Worm (Caenorhabditis elegans) whole organism, L4 larva: ENCODE measurements around the gene T28F3.11.
A peak's percentile ranks its signal among the peaks of the same experiment; 100 is the strongest.

Source experiments
- F10B5.3 ChIP-seq: sonication (generic microtip); optimal IDR thresholded peaks from 2 replicates; lab custom pipeline; 2016; ENCODE audit warnings: mild to moderate bottlenecking, missing genetic modification characterization, missing compliant biosample characterization
- F26F4.8 ChIP-seq: fragments of 200-800 bp; sonication (Bioruptor generic); conservative IDR thresholded peaks from 2 replicates; pipeline ENCODE4 v1.3.6; 2022; ENCODE audit warnings: missing genetic modification characterization, missing compliant biosample characterization
- F37D6.2 ChIP-seq: sonication (generic microtip); optimal IDR thresholded peaks from 2 replicates; lab custom pipeline; 2016; ENCODE audit warnings: mild to moderate bottlenecking, missing genetic modification characterization, missing compliant biosample characterization
- F49E8.2 ChIP-seq: sonication (generic microtip); optimal IDR thresholded peaks from 2 replicates; lab custom pipeline; 2016; ENCODE audit warnings: missing compliant biosample characterization, mild to moderate bottlenecking, missing genetic modification characterization, borderline replicate concordance
- T20F7.1 ChIP-seq: fragments of 200-800 bp; sonication (Bioruptor generic); optimal IDR thresholded peaks from 2 replicates; lab custom pipeline; 2018; ENCODE audit warnings: mild to moderate bottlenecking, missing genetic modification characterization, missing compliant biosample characterization
- T26A8.4 ChIP-seq: fragments of 200-800 bp; sonication (Bioruptor generic); IDR thresholded peaks from 2 replicates; pipeline ENCODE4 v1.3.6; 2022; ENCODE audit warnings: missing genetic modification characterization, missing compliant biosample characterization
- Y75B8A.6 ChIP-seq: fragments of 200-800 bp; sonication (Bioruptor generic); IDR thresholded peaks from 2 replicates; pipeline ENCODE4 v1.3.6; 2022; ENCODE audit warnings: missing genetic modification reagents, missing genetic modification characterization, missing compliant biosample characterization
- ama-1 ChIP-seq: fragments of 150-350 bp; optimal IDR thresholded peaks from 2 replicates; lab custom pipeline; 2014; ENCODE audit warnings: inconsistent platforms, mixed read lengths
- arid-1 ChIP-seq: fragments of 200-800 bp; sonication (Bioruptor generic); conservative IDR thresholded peaks from 2 replicates; pipeline ENCODE4 v1.3.6; 2022; ENCODE audit warnings: missing genetic modification reagents, missing genetic modification characterization, missing compliant biosample characterization
- attf-4 ChIP-seq: sonication (generic microtip); optimal IDR thresholded peaks from 3 replicates; lab custom pipeline; 2017; ENCODE audit warnings: missing biosample characterization, missing genetic modification characterization
- ceh-20 ChIP-seq: fragments of 200-800 bp; sonication (Bioruptor generic); IDR thresholded peaks from 2 replicates; pipeline ENCODE4 v1.3.6; 2022; ENCODE audit warnings: missing genetic modification reagents, missing genetic modification characterization, missing compliant biosample characterization
- ceh-28 ChIP-seq: fragments of 150-350 bp; optimal IDR thresholded peaks from 2 replicates; lab custom pipeline; 2014; ENCODE audit warnings: missing biosample characterization, missing genetic modification reagents, missing genetic modification characterization
- ctbp-1 ChIP-seq: fragments of 200-800 bp; sonication (Bioruptor generic); IDR thresholded peaks from 2 replicates; pipeline ENCODE4 v1.3.6; 2022; ENCODE audit warnings: missing genetic modification reagents, missing genetic modification characterization, missing compliant biosample characterization
- daf-12 ChIP-seq: fragments of 150-350 bp; optimal IDR thresholded peaks from 2 replicates; lab custom pipeline; 2014; ENCODE audit warnings: missing biosample characterization, missing genetic modification reagents, missing genetic modification characterization
- daf-19 ChIP-seq: fragments of 200-800 bp; sonication (Bioruptor generic); conservative IDR thresholded peaks from 2 replicates; pipeline ENCODE4 v1.3.6; 2022; ENCODE audit warnings: missing genetic modification characterization, missing compliant biosample characterization
- dmd-6 ChIP-seq: fragments of 200-800 bp; sonication (Bioruptor generic); IDR thresholded peaks from 2 replicates; pipeline ENCODE4 v1.3.6; 2022; ENCODE audit warnings: missing genetic modification reagents, missing genetic modification characterization, missing compliant biosample characterization
- duxl-1 ChIP-seq: sonication (generic microtip); optimal IDR thresholded peaks from 2 replicates; lab custom pipeline; 2016; ENCODE audit warnings: mild to moderate bottlenecking, missing genetic modification characterization, moderate library complexity, missing compliant biosample characterization; ENCODE audit not compliant: poor library complexity
- fos-1 ChIP-seq: fragments of 150-350 bp; optimal IDR thresholded peaks from 2 replicates; lab custom pipeline; 2014; ENCODE audit warnings: missing biosample characterization, missing genetic modification characterization
- gei-8 ChIP-seq: fragments of 200-800 bp; sonication (Bioruptor generic); optimal IDR thresholded peaks from 2 replicates; lab custom pipeline; 2018; ENCODE audit warnings: mild to moderate bottlenecking, missing genetic modification characterization, missing compliant biosample characterization
- hlh-11 ChIP-seq: fragments of 200-800 bp; sonication (Bioruptor generic); optimal IDR thresholded peaks from 2 replicates; lab custom pipeline; 2018; ENCODE audit warnings: mild to moderate bottlenecking, missing genetic modification characterization, missing compliant biosample characterization
- lim-7 ChIP-seq: fragments of 200-800 bp; sonication (Bioruptor generic); IDR thresholded peaks from 2 replicates; pipeline ENCODE4 v1.3.6; 2022; ENCODE audit warnings: missing genetic modification characterization, missing compliant biosample characterization
- lin-1 ChIP-seq: fragments of 200-800 bp; sonication (Bioruptor generic); IDR thresholded peaks from 2 replicates; pipeline ENCODE4 v1.3.6; 2022; ENCODE audit warnings: missing genetic modification reagents, missing genetic modification characterization, missing compliant biosample characterization
- lin-15B ChIP-seq: fragments of 150-350 bp; sonication (generic microtip); optimal IDR thresholded peaks from 3 replicates; lab custom pipeline; 2014; ENCODE audit warnings: missing biosample characterization, missing genetic modification characterization
- lin-38 ChIP-seq: fragments of 200-800 bp; sonication (Bioruptor generic); IDR thresholded peaks from 2 replicates; pipeline ENCODE4 v1.3.6; 2022; ENCODE audit warnings: missing genetic modification reagents, missing genetic modification characterization, missing compliant biosample characterization
- lsy-2 ChIP-seq, 2 experiments: fragments of 150-350 bp in 1 of 2; sonication (generic microtip) in 1 of 2; optimal IDR thresholded peaks; 2 replicates each; lab custom pipeline; 2014 to 2017; ENCODE audit warnings: missing biosample characterization in 2 of 2, missing genetic modification characterization in 2 of 2
- madf-5 ChIP-seq, 2 experiments: fragments of 200-800 bp; sonication (Bioruptor generic); IDR thresholded peaks; 2 replicates each; pipeline ENCODE4 v1.3.6; 2022; ENCODE audit warnings: missing compliant biosample characterization in 2 of 2, missing genetic modification characterization in 2 of 2
- mep-1 ChIP-seq: fragments of 150-350 bp; sonication (generic microtip); optimal IDR thresholded peaks from 3 replicates; lab custom pipeline; 2014; ENCODE audit warnings: missing biosample characterization, missing genetic modification characterization
- mxl-2 ChIP-seq: fragments of 200-800 bp; sonication (Bioruptor generic); conservative IDR thresholded peaks from 2 replicates; pipeline ENCODE4 v1.3.6; 2022; ENCODE audit warnings: missing genetic modification reagents, missing genetic modification characterization, missing compliant biosample characterization
- nhr-102 ChIP-seq: sonication (generic microtip); optimal IDR thresholded peaks from 2 replicates; lab custom pipeline; 2016; ENCODE audit warnings: mild to moderate bottlenecking, missing genetic modification characterization, moderate library complexity, missing compliant biosample characterization
- nhr-237 ChIP-seq: sonication (generic microtip); optimal IDR thresholded peaks from 2 replicates; lab custom pipeline; 2017; ENCODE audit warnings: missing biosample characterization, missing genetic modification characterization
- nhr-6 ChIP-seq: fragments of 150-350 bp; optimal IDR thresholded peaks from 2 replicates; lab custom pipeline; 2014; ENCODE audit warnings: missing biosample characterization, missing genetic modification characterization
- nhr-77 ChIP-seq: fragments of 150-350 bp; optimal IDR thresholded peaks from 2 replicates; lab custom pipeline; 2014; ENCODE audit warnings: missing biosample characterization, missing genetic modification characterization
- php-3 ChIP-seq: fragments of 200-800 bp; sonication (Bioruptor generic); IDR thresholded peaks from 2 replicates; pipeline ENCODE4 v1.3.6; 2022; ENCODE audit warnings: missing genetic modification reagents, missing genetic modification characterization, missing compliant biosample characterization
- saeg-2 ChIP-seq: fragments of 200-800 bp; sonication (Bioruptor generic); IDR thresholded peaks from 2 replicates; pipeline ENCODE4 v1.3.6; 2022; ENCODE audit warnings: missing genetic modification reagents, missing genetic modification characterization, missing compliant biosample characterization
- set-16 ChIP-seq: fragments of 200-800 bp; sonication (Bioruptor generic); IDR thresholded peaks from 2 replicates; pipeline ENCODE4 v1.3.6; 2022; ENCODE audit warnings: missing genetic modification reagents, missing genetic modification characterization, missing compliant biosample characterization
- skn-1 ChIP-seq: fragments of 150-350 bp; optimal IDR thresholded peaks from 2 replicates; lab custom pipeline; 2014; ENCODE audit warnings: missing biosample characterization, missing genetic modification characterization
- snpc-4 ChIP-seq: fragments of 150-350 bp; optimal IDR thresholded peaks from 2 replicates; lab custom pipeline; 2014; ENCODE audit warnings: missing biosample characterization, missing genetic modification characterization
- spr-1 ChIP-seq: sonication (generic microtip); optimal IDR thresholded peaks from 2 replicates; lab custom pipeline; 2016; ENCODE audit warnings: mild to moderate bottlenecking, missing genetic modification characterization, missing compliant biosample characterization
- tag-97 ChIP-seq: fragments of 200-800 bp; sonication (Bioruptor generic); IDR thresholded peaks from 2 replicates; pipeline ENCODE4 v1.3.6; 2022; ENCODE audit warnings: missing genetic modification characterization, missing compliant biosample characterization
- tra-1 ChIP-seq: fragments of 200-800 bp; sonication (Bioruptor generic); IDR thresholded peaks from 2 replicates; pipeline ENCODE4 v1.3.6; 2022; ENCODE audit warnings: missing genetic modification reagents, missing genetic modification characterization, missing compliant biosample characterization
- unc-39 ChIP-seq: sonication (generic microtip); optimal IDR thresholded peaks from 2 replicates; lab custom pipeline; 2017; ENCODE audit warnings: missing biosample characterization, missing genetic modification characterization
- zag-1 ChIP-seq: fragments of 150-350 bp; optimal IDR thresholded peaks from 2 replicates; lab custom pipeline; 2014; ENCODE audit warnings: missing biosample characterization, missing genetic modification characterization
- zfp-2 ChIP-seq: sonication (generic microtip); optimal IDR thresholded peaks from 2 replicates; lab custom pipeline; 2016; ENCODE audit warnings: mild to moderate bottlenecking, missing genetic modification characterization, missing compliant biosample characterization
- zfp-3 ChIP-seq: fragments of 200-800 bp; sonication (Bioruptor generic); conservative IDR thresholded peaks from 2 replicates; pipeline ENCODE4 v1.3.6; 2022; ENCODE audit warnings: missing genetic modification reagents, missing genetic modification characterization, missing compliant biosample characterization
- zip-11 ChIP-seq: fragments of 200-800 bp; sonication (Bioruptor generic); IDR thresholded peaks from 2 replicates; pipeline ENCODE4 v1.3.6; 2022; ENCODE audit warnings: missing genetic modification characterization, missing compliant biosample characterization
- zip-2 ChIP-seq: fragments of 150-350 bp; optimal IDR thresholded peaks from 2 replicates; lab custom pipeline; 2014; ENCODE audit warnings: missing biosample characterization, missing genetic modification characterization
- ztf-7 ChIP-seq: fragments of 150-350 bp; optimal IDR thresholded peaks from 2 replicates; lab custom pipeline; 2014; ENCODE audit warnings: missing biosample characterization, missing genetic modification characterization

Gene T28F3.11

DNA sequence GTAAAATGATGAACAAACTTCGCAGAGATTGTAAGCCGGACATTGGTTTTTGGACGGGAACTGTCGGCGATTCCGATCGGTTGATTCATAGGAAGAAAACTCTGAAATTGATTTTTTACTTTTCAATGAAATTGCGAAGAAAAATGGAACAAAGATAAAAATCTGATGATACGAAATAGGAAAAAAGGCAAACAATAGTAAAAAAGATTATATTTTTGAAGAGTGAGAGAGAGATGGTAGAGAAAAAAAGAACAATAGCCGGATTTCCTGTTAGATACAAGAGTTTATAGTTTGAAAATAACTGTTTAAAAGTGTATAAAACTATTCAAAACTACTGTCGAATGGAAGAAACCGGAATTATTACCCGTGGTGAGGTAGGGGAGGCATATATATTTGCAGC lies 7.4 kb downstream of the T28F3.11 start, which contains the start of gene nra-1:
Gene nra-1 (minus strand): TSS at position 101 of the 400 bp plus-strand sequence.
- TF ChIP-seq zag-1 (tag; lab: Kevin White, UChicago) (no peak), lin-15B (tag; lab: Kevin White, UChicago) (no peak), gei-8 (GFP tag; lab: Kevin White, UChicago) (no peak), arid-1 (no peak), spr-1 (tag; lab: Kevin White, UChicago) (no peak), lin-38 (GFP tag; lab: Robert Waterston, UW) (no peak), snpc-4 (tag; lab: Kevin White, UChicago) (no peak), nhr-6 (tag; lab: Kevin White, UChicago) (no peak), madf-5 (GFP tag; IDR thresholded peaks at IDR 0.05; lab: Robert Waterston, UW) (no peak), T20F7.1 (GFP tag; lab: Kevin White, UChicago) (no peak), F37D6.2 (tag; lab: Kevin White, UChicago) (no peak), daf-12 (tag; lab: Kevin White, UChicago) (no peak), php-3 (no peak), F10B5.3 (no peak)

DNA sequence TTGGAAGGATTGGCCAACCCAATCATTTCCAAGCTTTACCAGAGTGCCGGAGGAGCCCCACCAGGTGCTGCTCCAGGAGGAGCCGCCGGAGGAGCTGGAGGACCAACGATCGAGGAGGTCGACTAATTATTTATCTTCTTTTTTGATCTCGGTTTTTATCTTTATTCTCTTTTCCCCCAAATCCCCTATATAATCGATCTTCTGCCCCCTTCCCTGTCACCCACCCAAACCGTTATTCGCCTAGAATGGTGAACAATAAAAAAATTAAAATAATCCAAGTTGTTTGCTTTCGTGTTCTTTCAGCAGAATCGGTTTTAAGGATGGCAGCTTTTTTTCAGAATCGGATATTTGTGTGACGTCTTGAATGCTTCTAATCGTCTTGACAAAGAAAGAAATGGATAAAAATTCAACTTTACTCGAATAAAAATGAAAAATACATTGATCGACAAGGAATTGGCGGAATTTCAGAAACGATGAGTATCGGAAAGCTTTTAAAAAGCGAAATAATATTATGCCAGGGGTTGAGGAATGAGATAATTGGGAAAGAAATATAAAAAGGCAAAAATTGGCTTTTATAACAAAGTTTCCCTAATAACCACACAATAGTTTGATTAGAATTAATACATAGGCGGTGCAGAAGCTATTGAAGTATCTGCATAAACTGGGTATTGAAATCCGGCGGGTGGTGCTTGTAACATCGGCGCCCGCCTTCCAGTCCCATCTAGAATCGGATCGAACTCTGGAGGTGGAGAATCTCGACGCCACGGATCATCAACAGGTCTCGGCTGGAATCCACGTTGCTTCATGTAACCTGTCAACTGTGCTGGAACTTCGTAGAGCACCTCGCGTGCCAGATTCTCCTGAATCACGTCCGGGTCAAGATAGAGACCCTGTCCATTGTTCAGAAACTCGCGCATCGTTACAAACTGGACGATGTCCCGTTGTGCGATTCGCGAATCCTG lies 10.1 kb downstream of the T28F3.11 start:
- TF ChIP-seq ceh-28 (no peak), attf-4 (tag; lab: Kevin White, UChicago) (peak; percentile 15), saeg-2 (GFP tag; lab: Robert Waterston, UW) (0 out of 2 replicates have a peak, but pooled peaks have one; percentile 6), nhr-102 (tag; lab: Kevin White, UChicago) (peak; percentile 72), skn-1 (no peak), nhr-77 (tag; lab: Kevin White, UChicago) (no peak), zip-11 (no peak), daf-19 (peak; percentile 96), fos-1 (tag; lab: Kevin White, UChicago) (no peak), zip-2 (peak; percentile 33), dmd-6 (GFP tag; lab: Robert Waterston, UW) (peak; percentile 59), zfp-3 (peak; percentile 98), mxl-2 (GFP tag; lab: Robert Waterston, UW) (peak; percentile 31; the same call in 1 of the 2 replicates), ceh-20 (GFP tag; lab: Robert Waterston, UW) (peak; percentile 49; the same call in 1 of the 2 replicates), lin-15B (tag; lab: Kevin White, UChicago) (no peak), ama-1 (lab: Kevin White, UChicago) (peak; percentile 98), F49E8.2 (tag; lab: Kevin White, UChicago) (peak; percentile 93), ztf-7 (tag; lab: Kevin White, UChicago) (peak; percentile 66), tra-1 (GFP tag; lab: Robert Waterston, UW) (no peak; the same call in 1 of the 2 replicates), ctbp-1 (GFP tag; lab: Robert Waterston, UW) (peak; percentile 70), duxl-1 (tag; lab: Kevin White, UChicago) (peak; percentile 32), lim-7 (GFP tag; lab: Robert Waterston, UW) (peak; percentile 75; the same call in 1 of the 2 replicates), T26A8.4 (GFP tag; lab: Robert Waterston, UW) (peak; percentile 86), nhr-237 (tag; lab: Kevin White, UChicago) (no peak), tag-97 (GFP tag; lab: Robert Waterston, UW) (no peak), F37D6.2 (tag; lab: Kevin White, UChicago) (peak; percentile 44), lsy-2 (tag; optimal IDR thresholded peaks at IDR 0.05; lab: Kevin White, UChicago) (peak in 1 of 2 experiments; percentile 91), unc-39 (tag; lab: Kevin White, UChicago) (no peak), hlh-11 (tag; lab: Kevin White, UChicago) (peak; percentile 74), T20F7.1 (GFP tag; lab: Kevin White, UChicago) (peak; percentile 85), gei-8 (GFP tag; lab: Kevin White, UChicago) (no peak), F10B5.3 (peak; percentile 40), F26F4.8 (GFP tag; lab: Robert Waterston, UW) (peak; percentile 56; the same call in 1 of the 2 replicates), set-16 (GFP tag; lab: Robert Waterston, UW) (peak; percentile 95), lin-1 (GFP tag; lab: Robert Waterston, UW) (peak; percentile 58; the same call in 1 of the 2 replicates), mep-1 (tag; lab: Kevin White, UChicago) (peak; percentile 89), zfp-2 (tag; lab: Kevin White, UChicago) (no peak), Y75B8A.6 (peak; percentile 89)
